Fruit fly (Drosophila melanogaster) whole organism, wandering third instar larva: ENCODE results near the gene CG16710.

Experiments used
- Abd-B ChIP-seq: fragments of >200 bp; optimal IDR thresholded peaks from 2 replicates; lab custom pipeline; 2017; ENCODE audit warnings: missing biosample characterization, missing genetic modification characterization
- CG32264 ChIP-seq: fragments of 200-800 bp; sonication (Bioruptor generic); optimal IDR thresholded peaks from 2 replicates; lab custom pipeline; 2016; ENCODE audit warnings: missing biosample characterization, missing genetic modification characterization
- CG9705 ChIP-seq: fragments of 200-800 bp; sonication (Bioruptor generic); optimal IDR thresholded peaks from 2 replicates; lab custom pipeline; 2018; ENCODE audit warnings: missing biosample characterization, mild to moderate bottlenecking, missing genetic modification characterization
- CrebA ChIP-seq: fragments of 200-800 bp; sonication (Bioruptor generic); optimal IDR thresholded peaks from 2 replicates; lab custom pipeline; 2016; ENCODE audit warnings: missing biosample characterization, mild to moderate bottlenecking, missing genetic modification characterization, borderline replicate concordance
- Dfd ChIP-seq: fragments of >200 bp; optimal IDR thresholded peaks from 2 replicates; lab custom pipeline; 2017; ENCODE audit warnings: missing biosample characterization, missing genetic modification characterization
- Dif ChIP-seq: fragments of 200-275, 200-300 bp; sonication (Bioruptor generic); optimal IDR thresholded peaks from 2 replicates; lab custom pipeline; 2018; ENCODE audit warnings: missing biosample characterization, missing genetic modification characterization; ENCODE audit not compliant: partially characterized antibody
- GATAd ChIP-seq: sonication (Bioruptor generic); optimal IDR thresholded peaks from 2 replicates; lab custom pipeline; 2016; ENCODE audit warnings: missing biosample characterization, missing genetic modification characterization
- HLH106 ChIP-seq: fragments of 200-800 bp; optimal IDR thresholded peaks from 3 replicates; lab custom pipeline; 2019; ENCODE audit warnings: missing biosample characterization, mild to moderate bottlenecking, missing genetic modification characterization, moderate library complexity
- Hnf4 ChIP-seq: fragments of 200-800 bp; sonication (Bioruptor generic); optimal IDR thresholded peaks from 2 replicates; lab custom pipeline; 2016; ENCODE audit warnings: missing biosample characterization, mild to moderate bottlenecking, missing genetic modification characterization
- Hr78 ChIP-seq: fragments of >200 bp; optimal IDR thresholded peaks from 2 replicates; lab custom pipeline; 2017; ENCODE audit warnings: missing biosample characterization, missing genetic modification characterization
- Hr83 ChIP-seq: fragments of 200-300 bp; sonication (Bioruptor generic); optimal IDR thresholded peaks from 2 replicates; lab custom pipeline; 2016; ENCODE audit warnings: missing biosample characterization, mild to moderate bottlenecking, missing genetic modification characterization, moderate library complexity; ENCODE audit not compliant: poor library complexity, severe bottlenecking
- Jra ChIP-seq: sonication (Bioruptor generic); optimal IDR thresholded peaks from 2 replicates; lab custom pipeline; 2016; ENCODE audit warnings: missing biosample characterization, missing genetic modification characterization
- Mio ChIP-seq: sonication (Bioruptor generic); optimal IDR thresholded peaks from 2 replicates; lab custom pipeline; 2016; ENCODE audit warnings: missing biosample characterization, missing genetic modification characterization
- Myc ChIP-seq: fragments of >200 bp; optimal IDR thresholded peaks from 2 replicates; lab custom pipeline; 2017
- N ChIP-seq: fragments of >200 bp; optimal IDR thresholded peaks from 2 replicates; lab custom pipeline; 2018; ENCODE audit warnings: missing biosample characterization, missing external identifiers, missing genetic modification characterization
- OdsH ChIP-seq: fragments of 200-800 bp; sonication (Bioruptor generic); optimal IDR thresholded peaks from 2 replicates; lab custom pipeline; 2016; ENCODE audit warnings: missing biosample characterization, mild to moderate bottlenecking, missing genetic modification characterization
- Rel ChIP-seq, 2 experiments: fragments of 200-800 bp; sonication (Bioruptor generic) in 1 of 2; optimal IDR thresholded peaks; 2 replicates in 1 of 2; 3 replicates in 1 of 2; lab custom pipeline; 2016 to 2019; ENCODE audit warnings: mild to moderate bottlenecking in 2 of 2, missing biosample characterization in 2 of 2, missing genetic modification characterization in 2 of 2, moderate library complexity in 1 of 2
- Sp1 ChIP-seq: fragments of 200-800 bp; sonication (Bioruptor generic); optimal IDR thresholded peaks from 3 replicates; lab custom pipeline; 2019; ENCODE audit warnings: missing biosample characterization, mild to moderate bottlenecking, missing genetic modification characterization, moderate library complexity
- Vsx2 ChIP-seq: fragments of 200-300, 225-300 bp; sonication (Bioruptor generic); optimal IDR thresholded peaks from 2 replicates; lab custom pipeline; 2018; ENCODE audit warnings: missing biosample characterization, missing genetic modification characterization; ENCODE audit not compliant: partially characterized antibody
- br ChIP-seq: fragments of 200-800 bp; sonication (Bioruptor generic); optimal IDR thresholded peaks from 2 replicates; lab custom pipeline; 2016; ENCODE audit warnings: missing biosample characterization, missing genetic modification characterization
- brk ChIP-seq: fragments of 200-800 bp; sonication (Bioruptor generic); optimal IDR thresholded peaks from 2 replicates; lab custom pipeline; 2016; ENCODE audit warnings: missing biosample characterization, mild to moderate bottlenecking, missing genetic modification characterization
- dl ChIP-seq, 2 experiments: fragments of 175-275, 200-275 bp in 1 of 2; fragments of 200-275 bp in 1 of 2; sonication (Bioruptor generic); optimal IDR thresholded peaks; lab custom pipeline; 2018; ENCODE audit warnings: mild to moderate bottlenecking in 2 of 2, missing biosample characterization in 2 of 2, missing genetic modification characterization in 2 of 2, moderate library complexity in 2 of 2; ENCODE audit not compliant: partially characterized antibody in 2 of 2, insufficient read depth in 1 of 2
- dmrt93B ChIP-seq: fragments of 200-800 bp; sonication (Bioruptor generic); optimal IDR thresholded peaks from 2 replicates; lab custom pipeline; 2018; ENCODE audit warnings: missing biosample characterization, mild to moderate bottlenecking, missing genetic modification characterization
- dsf ChIP-seq: sonication (Bioruptor generic); optimal IDR thresholded peaks from 2 replicates; lab custom pipeline; 2016; ENCODE audit warnings: missing biosample characterization, missing genetic modification characterization, borderline replicate concordance
- ey ChIP-seq: fragments of 200-800 bp; sonication (Bioruptor generic); optimal IDR thresholded peaks from 2 replicates; lab custom pipeline; 2016; ENCODE audit warnings: missing biosample characterization, missing genetic modification characterization
- foxo ChIP-seq, 2 experiments: fragments of 200-800 bp; sonication (Bioruptor generic); optimal IDR thresholded peaks; 2 replicates in 1 of 2; 3 replicates in 1 of 2; lab custom pipeline; 2016 to 2017; ENCODE audit warnings: missing biosample characterization in 2 of 2, missing genetic modification characterization in 2 of 2
- fru ChIP-seq: fragments of 200-800 bp; sonication (Bioruptor generic); optimal IDR thresholded peaks from 3 replicates; lab custom pipeline; 2016; ENCODE audit warnings: missing biosample characterization, mild to moderate bottlenecking, missing genetic modification characterization
- h ChIP-seq: fragments of 200-800 bp; sonication (Bioruptor generic); optimal IDR thresholded peaks from 3 replicates; lab custom pipeline; 2016; ENCODE audit warnings: missing biosample characterization, mild to moderate bottlenecking, missing genetic modification characterization
- jim ChIP-seq: fragments of 175-275, 200-325 bp; sonication (Bioruptor generic); optimal IDR thresholded peaks from 2 replicates; lab custom pipeline; 2016; ENCODE audit warnings: missing biosample characterization, mild to moderate bottlenecking, missing genetic modification characterization
- lola ChIP-seq: fragments of >200 bp; optimal IDR thresholded peaks from 2 replicates; lab custom pipeline; 2017; ENCODE audit warnings: missing biosample characterization, missing genetic modification characterization
- pan ChIP-seq: fragments of >200 bp; optimal IDR thresholded peaks from 2 replicates; lab custom pipeline; 2017
- psq ChIP-seq: fragments of 200-800 bp; sonication (Bioruptor generic); optimal IDR thresholded peaks from 3 replicates; lab custom pipeline; 2017; ENCODE audit warnings: missing biosample characterization, mild to moderate bottlenecking, missing genetic modification characterization, moderate library complexity
- rgr ChIP-seq: fragments of 200-800 bp; sonication (Bioruptor generic); optimal IDR thresholded peaks from 3 replicates; lab custom pipeline; 2016; ENCODE audit warnings: missing biosample characterization, mild to moderate bottlenecking, missing genetic modification characterization
- sage ChIP-seq: fragments of 200-800 bp; sonication (Bioruptor generic); optimal IDR thresholded peaks from 2 replicates; lab custom pipeline; 2016; ENCODE audit warnings: missing biosample characterization, mild to moderate bottlenecking, missing genetic modification characterization
- sv ChIP-seq: fragments of 200-800 bp; sonication (Bioruptor generic); optimal IDR thresholded peaks from 3 replicates; lab custom pipeline; 2016; ENCODE audit warnings: missing biosample characterization, missing genetic modification characterization
- tai ChIP-seq: sonication (Bioruptor generic); optimal IDR thresholded peaks from 2 replicates; lab custom pipeline; 2016; ENCODE audit warnings: missing biosample characterization, missing genetic modification characterization
- usp ChIP-seq: fragments of >200 bp; optimal IDR thresholded peaks from 2 replicates; lab custom pipeline; 2017; ENCODE audit warnings: missing biosample characterization, missing genetic modification characterization
- woc ChIP-seq: sonication (Bioruptor generic); optimal IDR thresholded peaks from 2 replicates; lab custom pipeline; 2016; ENCODE audit warnings: missing biosample characterization, mild to moderate bottlenecking, missing genetic modification characterization

Gene CG16710

DNA sequence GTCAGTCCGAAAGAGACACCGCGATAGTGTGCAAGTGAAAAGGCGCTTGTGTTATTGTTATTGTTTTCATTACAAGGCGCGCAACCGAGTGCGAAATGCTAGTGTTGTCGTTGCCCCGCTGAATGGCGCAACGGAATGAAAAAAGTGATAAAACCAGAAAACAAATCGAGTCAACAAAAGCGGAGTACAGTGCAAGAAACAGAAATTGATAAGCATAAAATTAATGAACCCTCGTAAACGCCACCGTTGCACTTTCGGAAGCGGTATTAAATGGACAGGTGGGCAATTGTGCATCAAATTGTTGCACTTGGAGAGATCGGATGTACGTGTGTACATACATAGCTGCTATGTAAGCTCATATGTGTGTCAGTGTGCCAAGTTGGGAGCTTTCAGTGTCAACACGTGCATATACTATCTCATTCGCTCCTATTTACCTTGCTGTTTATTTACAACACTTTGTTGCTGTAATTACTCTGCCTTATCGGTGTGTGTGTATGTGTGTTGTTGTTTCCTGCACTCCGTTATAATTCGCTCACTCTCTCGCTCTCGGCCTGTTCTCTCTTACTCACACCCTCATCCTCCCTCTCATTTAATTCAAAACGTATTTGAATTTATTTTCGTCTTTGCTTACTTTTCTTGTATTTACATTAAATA, 41.2 kb downstream of the CG16710 start:
- no peak for TF ChIP-seq Hnf4
- TF ChIP-seq Sp1 (GFP tag; lab: Kevin White, UChicago), result peak; percentile 2
- TF ChIP-seq N (GFP tag; lab: Kevin White, UChicago), result no peak
- TF ChIP-seq sv (GFP tag; lab: Kevin White, UChicago), result no peak
- TF ChIP-seq psq (GFP tag; lab: Kevin White, UChicago), result no peak
- no peak for TF ChIP-seq OdsH (GFP tag; lab: Kevin White, UChicago)
- TF ChIP-seq CG9705 (GFP tag; lab: Kevin White, UChicago), result no peak
- TF ChIP-seq Abd-B (GFP tag; lab: Kevin White, UChicago), result no peak
- TF ChIP-seq sage, result peak; percentile 34
- TF ChIP-seq lola (GFP tag; lab: Kevin White, UChicago), result no peak
- peak; percentile 70 for TF ChIP-seq Hr83 (GFP tag; lab: Kevin White, UChicago)
- peak; percentile 15 for TF ChIP-seq rgr (GFP tag; lab: Kevin White, UChicago)
- no peak for TF ChIP-seq Mio
- TF ChIP-seq fru (GFP tag; lab: Kevin White, UChicago), result peak; percentile 24
- TF ChIP-seq dl (GFP tag; optimal IDR thresholded peaks at IDR 0.05; lab: Kevin White, UChicago; ENCODE audit: insufficient read depth in 1 of 2, partially characterized antibody in 2 of 2), result peak; percentile 22 to 38
- TF ChIP-seq jim, result no peak
- no peak for TF ChIP-seq GATAd
- no peak for TF ChIP-seq Vsx2 (GFP tag; lab: Kevin White, UChicago)
- TF ChIP-seq pan, result no peak
- TF ChIP-seq Myc (lab: Kevin White, UChicago), result no peak
- TF ChIP-seq Rel (GFP tag; optimal IDR thresholded peaks at IDR 0.05; lab: Kevin White, UChicago), result no peak
- TF ChIP-seq Rel (tag; optimal IDR thresholded peaks at IDR 0.05; lab: Kevin White, UChicago), result no peak
- TF ChIP-seq Dfd (GFP tag; lab: Kevin White, UChicago), result no peak
- TF ChIP-seq br (GFP tag; lab: Kevin White, UChicago), result peak; percentile 11
- peak; percentile 74 for TF ChIP-seq Dif
- TF ChIP-seq tai (GFP tag; lab: Kevin White, UChicago), result peak; percentile 51
- no peak for TF ChIP-seq usp (GFP tag; lab: Kevin White, UChicago)
- peak in 1 of 2 experiments; percentile 51 for TF ChIP-seq foxo (GFP tag; optimal IDR thresholded peaks at IDR 0.05; lab: Kevin White, UChicago)
- peak; percentile 10 for TF ChIP-seq HLH106
- no peak for TF ChIP-seq CG32264 (GFP tag; lab: Kevin White, UChicago)
- TF ChIP-seq Hr78 (GFP tag; lab: Kevin White, UChicago), result no peak
- TF ChIP-seq ey (GFP tag; lab: Kevin White, UChicago), result no peak
- TF ChIP-seq dmrt93B (GFP tag; lab: Kevin White, UChicago), result no peak
- TF ChIP-seq brk (GFP tag; lab: Kevin White, UChicago), result no peak
- TF ChIP-seq Jra (GFP tag; lab: Kevin White, UChicago), result peak; percentile 17
- peak; percentile 45 for TF ChIP-seq h (GFP tag; lab: Kevin White, UChicago)
- no peak for TF ChIP-seq dsf (GFP tag; lab: Kevin White, UChicago)
- TF ChIP-seq woc (GFP tag; lab: Kevin White, UChicago), result no peak
- no peak for TF ChIP-seq CrebA (GFP tag; lab: Kevin White, UChicago)

DNA sequence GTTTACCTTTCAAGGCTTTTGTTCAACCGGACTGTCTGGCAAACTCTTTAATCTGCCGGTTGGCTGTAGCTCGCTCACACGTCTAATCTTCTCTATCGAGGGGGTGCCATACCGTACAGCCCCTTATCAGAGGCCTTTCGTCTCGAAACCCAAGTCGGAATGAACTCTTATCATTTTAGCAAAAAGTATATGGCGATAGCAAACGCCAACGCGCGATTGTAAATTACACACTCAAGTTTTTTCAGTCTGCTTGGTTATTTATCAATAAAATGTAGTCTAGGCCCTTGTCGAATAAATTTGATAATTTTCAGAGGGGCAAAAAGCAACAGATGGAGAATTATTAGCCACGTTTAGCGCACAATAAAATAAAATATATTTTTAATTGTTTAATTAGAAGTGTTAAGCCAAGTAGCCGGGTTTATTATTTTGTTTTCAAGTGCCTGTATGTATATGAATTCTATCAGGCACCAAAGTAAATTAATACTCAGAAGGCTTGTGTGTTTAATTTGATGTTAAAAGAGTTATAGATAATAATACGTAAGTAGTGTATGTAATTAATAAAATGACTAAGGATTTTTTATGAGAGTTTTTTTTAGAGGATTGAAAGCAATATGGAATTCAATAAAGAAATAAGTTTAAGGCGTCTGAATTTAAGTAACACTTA, 42.7 kb downstream of the CG16710 start:
- TF ChIP-seq br (GFP tag; lab: Kevin White, UChicago), result peak; percentile 55
- no peak for TF ChIP-seq jim
- TF ChIP-seq HLH106, result no peak
- TF ChIP-seq woc (GFP tag; lab: Kevin White, UChicago), result no peak
- no peak for TF ChIP-seq Myc (lab: Kevin White, UChicago)
- no peak for TF ChIP-seq tai (GFP tag; lab: Kevin White, UChicago)
- TF ChIP-seq Hr78 (GFP tag; lab: Kevin White, UChicago), result no peak
- TF ChIP-seq foxo (GFP tag; optimal IDR thresholded peaks at IDR 0.05; lab: Kevin White, UChicago), result no peak
- TF ChIP-seq GATAd, result no peak
- TF ChIP-seq dsf (GFP tag; lab: Kevin White, UChicago), result no peak
- TF ChIP-seq Dfd (GFP tag; lab: Kevin White, UChicago), result no peak
- TF ChIP-seq brk (GFP tag; lab: Kevin White, UChicago), result peak; percentile 42
- no peak for TF ChIP-seq Abd-B (GFP tag; lab: Kevin White, UChicago)
- TF ChIP-seq rgr (GFP tag; lab: Kevin White, UChicago), result no peak
- peak; percentile 7 for TF ChIP-seq sage
- TF ChIP-seq psq (GFP tag; lab: Kevin White, UChicago), result no peak
- TF ChIP-seq ey (GFP tag; lab: Kevin White, UChicago), result no peak
- TF ChIP-seq Hr83 (GFP tag; lab: Kevin White, UChicago), result no peak
- no peak for TF ChIP-seq lola (GFP tag; lab: Kevin White, UChicago)
- TF ChIP-seq h (GFP tag; lab: Kevin White, UChicago), result peak; percentile 12
- TF ChIP-seq CG9705 (GFP tag; lab: Kevin White, UChicago), result no peak
- TF ChIP-seq Jra (GFP tag; lab: Kevin White, UChicago), result no peak
- peak; percentile 31 for TF ChIP-seq Vsx2 (GFP tag; lab: Kevin White, UChicago)
- TF ChIP-seq fru (GFP tag; lab: Kevin White, UChicago), result no peak
- no peak for TF ChIP-seq dl (GFP tag; optimal IDR thresholded peaks at IDR 0.05; lab: Kevin White, UChicago; ENCODE audit: insufficient read depth in 1 of 2, partially characterized antibody in 2 of 2)
- TF ChIP-seq sv (GFP tag; lab: Kevin White, UChicago), result no peak
- no peak for TF ChIP-seq Sp1 (GFP tag; lab: Kevin White, UChicago)
- TF ChIP-seq usp (GFP tag; lab: Kevin White, UChicago), result no peak
- TF ChIP-seq CrebA (GFP tag; lab: Kevin White, UChicago), result peak; percentile 80
- TF ChIP-seq pan, result no peak
- TF ChIP-seq dmrt93B (GFP tag; lab: Kevin White, UChicago), result no peak
- no peak for TF ChIP-seq CG32264 (GFP tag; lab: Kevin White, UChicago)
- TF ChIP-seq OdsH (GFP tag; lab: Kevin White, UChicago), result no peak
- TF ChIP-seq Mio, result no peak
- no peak for TF ChIP-seq Dif
- no peak for TF ChIP-seq Rel (GFP tag; optimal IDR thresholded peaks at IDR 0.05; lab: Kevin White, UChicago)
- peak; percentile 42 for TF ChIP-seq Rel (tag; optimal IDR thresholded peaks at IDR 0.05; lab: Kevin White, UChicago)
- no peak for TF ChIP-seq N (GFP tag; lab: Kevin White, UChicago)
- no peak for TF ChIP-seq Hnf4
